Worm (Caenorhabditis elegans) whole organism, L4 larva: ENCODE data around the gene C33F10.8.

Experiments used
- pha-4 ChIP-seq, 2 experiments: fragments of 150-350 bp in 1 of 2; fragments of 200-800 bp in 1 of 2; sonication (Bioruptor generic) in 1 of 2; IDR thresholded peaks in 1 of 2; optimal IDR thresholded peaks in 1 of 2; 2 replicates each; pipeline versions ENCODE4 v1.3.6 to Lab custom; 2014 to 2022; ENCODE audit warnings: missing genetic modification characterization in 2 of 2, missing genetic modification reagents in 2 of 2, missing biosample characterization in 1 of 2, missing compliant biosample characterization in 1 of 2
- ztf-11 ChIP-seq: fragments of 150-350 bp; optimal IDR thresholded peaks from 2 replicates; lab custom pipeline; 2014; ENCODE audit warnings: missing biosample characterization, missing genetic modification characterization

ce11 chrII:4773891-4774432 is 51.1 kb downstream of the C33F10.8 start, which contains the start of the genes F26G1.9 and F26G1.10:
- TF ChIP-seq ztf-11 (no peak), pha-4 (GFP tag; IDR thresholded peaks at IDR 0.05; lab: Robert Waterston, UW) (no peak), pha-4 (tag; optimal IDR thresholded peaks at IDR 0.05; lab: Kevin White, UChicago) (no peak)
